Fruit fly (Drosophila melanogaster) whole organism, embryonic: Measurements from ENCODE around the gene Cpr30F.
A peak's percentile ranks its signal among the peaks of the same experiment; 100 is the strongest.

Experiments
- B-H1 ChIP-seq: fragments of 200-800 bp; sonication (Bioruptor generic); IDR thresholded peaks from 3 replicates; pipeline ENCODE4 v1.3.6; 2022; ENCODE audit warnings: missing biosample characterization, missing genetic modification characterization
- Blimp-1 ChIP-seq: fragments of 200-800 bp; sonication (Bioruptor generic); optimal IDR thresholded peaks from 3 replicates; lab custom pipeline; 2018; ENCODE audit warnings: missing biosample characterization, missing genetic modification characterization, mild to moderate bottlenecking, moderate library complexity, missing genetic modification reagents
- BtbVII ChIP-seq: fragments of 200-800 bp; sonication (Bioruptor generic); optimal IDR thresholded peaks from 3 replicates; lab custom pipeline; 2017; ENCODE audit warnings: missing biosample characterization, mild to moderate bottlenecking, missing genetic modification characterization
- CG10543 ChIP-seq: fragments of 200-800 bp; sonication (Bioruptor generic); optimal IDR thresholded peaks from 3 replicates; lab custom pipeline; 2017; ENCODE audit warnings: missing biosample characterization, mild to moderate bottlenecking, missing genetic modification characterization, moderate library complexity
- CG11085 ChIP-seq: fragments of 200-800 bp; sonication (Bioruptor generic); IDR thresholded peaks from 2 replicates; pipeline ENCODE4 v1.3.6; 2022; ENCODE audit warnings: missing biosample characterization, missing genetic modification characterization
- CG11504 ChIP-seq: fragments of 200-800 bp; sonication (Bioruptor generic); optimal IDR thresholded peaks from 3 replicates; lab custom pipeline; 2019; ENCODE audit warnings: missing biosample characterization, mild to moderate bottlenecking, missing genetic modification characterization, moderate library complexity
- CG13296 ChIP-seq: fragments of 200-800 bp; sonication (Bioruptor generic); optimal IDR thresholded peaks from 3 replicates; lab custom pipeline; 2018; ENCODE audit warnings: missing biosample characterization, mild to moderate bottlenecking, missing genetic modification characterization
- CG13894 ChIP-seq: fragments of 200-800 bp; sonication (Bioruptor generic); optimal IDR thresholded peaks from 3 replicates; lab custom pipeline; 2018; ENCODE audit warnings: missing biosample characterization, mild to moderate bottlenecking, missing genetic modification characterization, moderate library complexity
- CG15011 ChIP-seq: fragments of 200-800 bp; sonication (Bioruptor generic); optimal IDR thresholded peaks from 3 replicates; lab custom pipeline; 2018; ENCODE audit warnings: missing biosample characterization, mild to moderate bottlenecking, missing genetic modification characterization
- CG16815 ChIP-seq: fragments of 200-800 bp; sonication (Bioruptor generic); optimal IDR thresholded peaks from 3 replicates; lab custom pipeline; 2017; ENCODE audit warnings: missing biosample characterization, mild to moderate bottlenecking, missing genetic modification characterization
- CG18011 ChIP-seq: fragments of 200-800 bp; sonication (Bioruptor generic); optimal IDR thresholded peaks from 2 replicates; lab custom pipeline; 2017; ENCODE audit warnings: missing biosample characterization, missing genetic modification characterization, mild to moderate bottlenecking, moderate library complexity, missing genotype
- CG18262 ChIP-seq: fragments of 200-800 bp; optimal IDR thresholded peaks from 3 replicates; lab custom pipeline; 2019; ENCODE audit warnings: missing biosample characterization, mild to moderate bottlenecking, missing genetic modification characterization, moderate library complexity
- CG18599 ChIP-seq: fragments of 200-800 bp; sonication (Bioruptor generic); optimal IDR thresholded peaks from 3 replicates; lab custom pipeline; 2017; ENCODE audit warnings: missing biosample characterization, missing genetic modification characterization, mild to moderate bottlenecking, moderate library complexity, missing genetic modification reagents
- CG2678 ChIP-seq: fragments of 200-800 bp; sonication (Bioruptor generic); optimal IDR thresholded peaks from 3 replicates; lab custom pipeline; 2019; ENCODE audit warnings: missing biosample characterization, mild to moderate bottlenecking, missing genetic modification characterization, moderate library complexity
- CG32532 ChIP-seq: fragments of 200-800 bp; sonication (Bioruptor generic); IDR thresholded peaks from 2 replicates; pipeline ENCODE4 v1.3.6; 2022; ENCODE audit warnings: missing biosample characterization, missing genetic modification characterization
- CG3407 ChIP-seq: fragments of 200-800 bp; sonication (Bioruptor generic); optimal IDR thresholded peaks from 2 replicates; lab custom pipeline; 2018; ENCODE audit warnings: missing biosample characterization, mild to moderate bottlenecking, missing genetic modification characterization
- CG34376 ChIP-seq: fragments of 200-800 bp; sonication (Bioruptor generic); optimal IDR thresholded peaks from 2 replicates; lab custom pipeline; 2018; ENCODE audit warnings: missing biosample characterization, mild to moderate bottlenecking, missing genetic modification characterization
- CG4424 ChIP-seq: fragments of 200-800 bp; sonication (Bioruptor generic); optimal IDR thresholded peaks from 3 replicates; lab custom pipeline; 2016; ENCODE audit warnings: missing biosample characterization, missing genetic modification characterization
- CG9876 ChIP-seq: fragments of 200-800 bp; sonication (Bioruptor generic); optimal IDR thresholded peaks from 2 replicates; lab custom pipeline; 2016; ENCODE audit warnings: missing biosample characterization, missing genetic modification characterization
- Dll ChIP-seq: fragments of 200-800 bp; sonication (Bioruptor generic); IDR thresholded peaks from 4 replicates; pipeline ENCODE4 v1.3.6; 2022; ENCODE audit warnings: missing biosample characterization, missing genetic modification characterization; ENCODE audit not compliant: partially characterized antibody
- Ets65A ChIP-seq: fragments of 200-800 bp; sonication (Bioruptor generic); peaks from one replicate; lab custom pipeline; 2016; ENCODE audit warnings: missing biosample characterization, missing genetic modification characterization
- Fer3 ChIP-seq: fragments of 200-800 bp; sonication (Bioruptor generic); optimal IDR thresholded peaks from 2 replicates; lab custom pipeline; 2018; ENCODE audit warnings: missing biosample characterization, mild to moderate bottlenecking, missing genetic modification characterization, moderate library complexity
- GATAe ChIP-seq: fragments of 200-800 bp; sonication (Bioruptor generic); conservative IDR thresholded peaks from 2 replicates; pipeline ENCODE4 v1.3.6; 2022; ENCODE audit warnings: missing biosample characterization, missing genetic modification characterization
- Hr78 ChIP-seq, 2 experiments: fragments of 200-800 bp in 1 of 2; fragments of >200 bp in 1 of 2; sonication (Bioruptor generic) in 1 of 2; optimal IDR thresholded peaks; 2 replicates each; lab custom pipeline; 2017 to 2019; ENCODE audit warnings: missing biosample characterization in 2 of 2, missing genetic modification characterization in 2 of 2, mild to moderate bottlenecking in 1 of 2, moderate library complexity in 1 of 2
- Med ChIP-seq: fragments of 200-800 bp; sonication (Bioruptor generic); peaks from one replicate; lab custom pipeline; 2016; ENCODE audit warnings: missing biosample characterization, missing genetic modification characterization, mild to moderate bottlenecking, inconsistent platforms, moderate library complexity
- Meics ChIP-seq: fragments of 200-800 bp; sonication (Bioruptor generic); optimal IDR thresholded peaks from 2 replicates; lab custom pipeline; 2017; ENCODE audit warnings: missing biosample characterization, mild to moderate bottlenecking, missing genetic modification characterization
- Pdp1 ChIP-seq, 2 experiments: fragments of 200-800 bp; sonication (Bioruptor generic); optimal IDR thresholded peaks; 3 replicates each; lab custom pipeline; 2016; ENCODE audit warnings: missing biosample characterization in 2 of 2, missing genetic modification characterization in 2 of 2, mild to moderate bottlenecking in 1 of 2, moderate library complexity in 1 of 2
- Poxn ChIP-seq: fragments of 200-800 bp; sonication (Bioruptor generic); IDR thresholded peaks from 2 replicates; pipeline ENCODE4 v1.3.6; 2022; ENCODE audit warnings: missing biosample characterization, missing genetic modification characterization
- Rfx ChIP-seq: fragments of 200-800 bp; sonication (Bioruptor generic); IDR thresholded peaks from 2 replicates; pipeline ENCODE4 v1.3.6; 2022; ENCODE audit warnings: missing biosample characterization, missing genetic modification characterization
- bsh ChIP-seq, 2 experiments: fragments of 200-800 bp; sonication (Bioruptor generic); optimal IDR thresholded peaks; 2 replicates each; lab custom pipeline; 2017 to 2018; ENCODE audit warnings: mild to moderate bottlenecking in 2 of 2, missing biosample characterization in 2 of 2, missing genetic modification characterization in 2 of 2, moderate library complexity in 1 of 2
- chinmo ChIP-seq: fragments of 200-800 bp; sonication (Bioruptor generic); IDR thresholded peaks from 4 replicates; pipeline ENCODE4 v1.3.6; 2022; ENCODE audit warnings: missing biosample characterization, missing genetic modification characterization; ENCODE audit not compliant: partially characterized antibody
- corto ChIP-seq: fragments of 200-800 bp; sonication (Bioruptor generic); optimal IDR thresholded peaks from 2 replicates; lab custom pipeline; 2016; ENCODE audit warnings: missing biosample characterization, mild to moderate bottlenecking, missing genetic modification characterization, moderate library complexity
- exex ChIP-seq: fragments of 200-800 bp; sonication (Bioruptor generic); optimal IDR thresholded peaks from 4 replicates; lab custom pipeline; 2018; ENCODE audit warnings: missing biosample characterization, mild to moderate bottlenecking, missing genetic modification characterization, moderate library complexity
- grn ChIP-seq: fragments of 200-800 bp; sonication (Bioruptor generic); optimal IDR thresholded peaks from 3 replicates; lab custom pipeline; 2017; ENCODE audit warnings: missing biosample characterization, missing genetic modification characterization
- gro ChIP-seq: fragments of 200-800 bp; sonication (Bioruptor generic); optimal IDR thresholded peaks from 2 replicates; lab custom pipeline; 2016; ENCODE audit warnings: missing biosample characterization, missing genetic modification characterization
- hbn ChIP-seq: fragments of 200-800 bp; sonication (Bioruptor generic); IDR thresholded peaks from 2 replicates; pipeline ENCODE4 v1.3.6; 2022; ENCODE audit warnings: missing biosample characterization, missing genetic modification characterization; ENCODE audit not compliant: partially characterized antibody
- mirr ChIP-seq: fragments of 200-800 bp; sonication (Bioruptor generic); optimal IDR thresholded peaks from 3 replicates; lab custom pipeline; 2018; ENCODE audit warnings: missing biosample characterization, mild to moderate bottlenecking, missing genetic modification characterization
- nom ChIP-seq: fragments of 200-800 bp; sonication (Bioruptor generic); optimal IDR thresholded peaks from 2 replicates; lab custom pipeline; 2017; ENCODE audit warnings: missing biosample characterization, missing genetic modification characterization, mild to moderate bottlenecking, moderate library complexity, missing genetic modification reagents
- repo ChIP-seq: fragments of 200-800 bp; sonication (Bioruptor generic); optimal IDR thresholded peaks from 2 replicates; lab custom pipeline; 2016; ENCODE audit warnings: missing biosample characterization, missing genetic modification characterization
- ro ChIP-seq: fragments of 200-800 bp; sonication (Bioruptor generic); IDR thresholded peaks from 2 replicates; pipeline ENCODE4 v1.3.6; 2022; ENCODE audit warnings: missing biosample characterization, missing genetic modification characterization
- row ChIP-seq: fragments of 200-800 bp; sonication (Bioruptor generic); IDR thresholded peaks from 3 replicates; pipeline ENCODE4 v1.3.6; 2022; ENCODE audit warnings: missing biosample characterization, missing genetic modification characterization
- sd ChIP-seq: fragments of 200-800 bp; sonication (Bioruptor generic); optimal IDR thresholded peaks from 3 replicates; lab custom pipeline; 2018; ENCODE audit warnings: missing biosample characterization, mild to moderate bottlenecking, missing genetic modification characterization, moderate library complexity
- sug ChIP-seq: fragments of 200-800 bp; optimal IDR thresholded peaks from 2 replicates; lab custom pipeline; 2019; ENCODE audit warnings: missing biosample characterization, mild to moderate bottlenecking, missing genetic modification characterization, moderate library complexity
- vvl ChIP-seq: fragments of 200-800 bp; sonication (Bioruptor generic); IDR thresholded peaks from 2 replicates; pipeline ENCODE4 v1.3.6; 2022; ENCODE audit warnings: missing biosample characterization, missing genetic modification characterization

Gene Cpr30F

DNA sequence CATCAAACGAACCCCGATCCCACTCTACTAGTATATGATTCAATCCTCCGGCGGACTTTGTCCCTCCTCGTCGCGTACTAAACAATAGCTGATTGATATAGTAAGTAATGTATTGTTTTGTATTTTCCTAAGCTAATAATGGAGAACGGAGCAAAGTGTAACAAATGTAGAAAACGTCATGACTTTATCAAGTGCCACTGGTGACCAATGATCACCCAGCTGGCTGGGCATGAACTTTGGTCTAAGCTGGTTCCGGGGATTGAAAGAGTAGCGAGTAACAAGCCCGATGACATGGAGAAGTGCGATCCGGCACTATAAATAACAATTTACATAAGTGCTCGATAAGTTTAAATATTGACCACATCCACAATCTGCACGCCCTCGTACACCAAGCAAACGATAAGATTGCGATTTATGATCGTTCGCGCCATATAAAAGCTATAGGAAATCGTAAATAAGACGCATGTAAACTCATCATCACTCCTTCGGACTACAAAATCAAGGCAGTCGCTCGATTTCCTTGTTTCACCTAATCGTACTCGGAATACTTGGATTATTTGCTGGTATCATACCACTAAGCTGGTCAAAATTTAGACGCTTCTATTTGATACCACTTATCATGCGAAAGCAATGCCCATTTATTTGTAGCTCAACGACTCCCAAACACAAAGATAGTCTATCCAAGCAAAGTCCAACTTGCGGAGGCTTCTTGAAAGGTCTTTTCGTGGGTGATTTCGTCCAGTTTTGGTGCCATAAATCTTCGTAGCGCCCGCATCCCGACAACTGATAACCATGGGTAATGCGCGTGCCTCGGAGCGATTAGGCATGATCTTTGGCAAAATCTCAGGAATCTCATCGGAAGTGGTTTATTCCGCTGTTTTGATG, 16.5 kb upstream of the Cpr30F start:
- peak; percentile 56 for TF ChIP-seq CG18011 (GFP tag; lab: Kevin White, UChicago)
- peak; percentile 56 for TF ChIP-seq sd (tag; lab: Kevin White, UChicago)
- peak; percentile 58 for TF ChIP-seq corto (GFP tag; lab: Kevin White, UChicago)
- TF ChIP-seq BtbVII (GFP tag; lab: Kevin White, UChicago) = peak; percentile 35
- TF ChIP-seq sug (tag; lab: Kevin White, UChicago) = peak; percentile 65
- no peak for TF ChIP-seq CG11085 (GFP tag; lab: Robert Waterston, UW)
- peak; percentile 51 for TF ChIP-seq GATAe
- TF ChIP-seq CG13296 = peak; percentile 29
- peak; percentile 39 for TF ChIP-seq CG10543 (GFP tag; lab: Kevin White, UChicago)
- peak; percentile 3 for TF ChIP-seq CG2678 (tag; lab: Kevin White, UChicago)
- TF ChIP-seq bsh (GFP tag; optimal IDR thresholded peaks at IDR 0.05; lab: Kevin White, UChicago) = peak in 1 of 2 experiments; percentile 50
- peak; percentile 88 for TF ChIP-seq exex (tag; lab: Kevin White, UChicago)
- no peak for TF ChIP-seq Poxn (GFP tag; lab: Robert Waterston, UW)
- no peak for TF ChIP-seq Dll (GFP tag; lab: Robert Waterston, UW)
- TF ChIP-seq gro (GFP tag; lab: Kevin White, UChicago) = peak; percentile 4
- TF ChIP-seq Med (GFP tag; lab: Kevin White, UChicago) = peak; percentile 36
- no peak for TF ChIP-seq CG15011 (GFP tag; lab: Kevin White, UChicago)
- 0 out of 4 replicates have a peak, but pooled peaks have one; percentile 6 for TF ChIP-seq chinmo
- no peak for TF ChIP-seq row
- TF ChIP-seq Pdp1 (GFP tag; optimal IDR thresholded peaks at IDR 0.05; lab: Kevin White, UChicago) = peak in 1 of 2 experiments; percentile 36
- TF ChIP-seq grn = peak; percentile 24
- TF ChIP-seq mirr (GFP tag; lab: Kevin White, UChicago) = peak; percentile 55
- peak; percentile 60 for TF ChIP-seq nom
- peak; percentile 91 for TF ChIP-seq CG34376 (GFP tag; lab: Kevin White, UChicago)
- peak; percentile 25 for TF ChIP-seq CG13894 (tag; lab: Kevin White, UChicago)

DNA sequence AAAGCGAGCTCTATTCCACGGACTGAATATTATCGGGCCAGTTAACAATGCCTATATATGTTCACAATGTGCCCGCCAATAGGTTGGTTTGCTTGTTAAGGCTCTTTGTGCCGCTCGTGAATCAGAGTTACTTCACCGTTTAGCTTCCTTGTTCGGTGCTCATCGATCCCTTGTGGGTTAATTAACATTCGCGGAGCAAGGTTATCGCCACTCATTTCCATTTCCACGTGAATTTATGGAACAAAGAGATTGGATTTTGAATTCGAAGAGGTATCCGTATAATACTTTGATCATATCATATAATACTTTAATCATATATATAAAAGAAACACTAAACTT, 15.5 kb upstream of the Cpr30F start:
- TF ChIP-seq Hr78 (GFP tag; optimal IDR thresholded peaks at IDR 0.05; lab: Kevin White, UChicago) (peak in 1 of 2 experiments; percentile 28), Ets65A (GFP tag; lab: Kevin White, UChicago) (peak; percentile 55), Fer3 (tag; lab: Kevin White, UChicago) (peak; percentile 16), CG4424 (GFP tag; lab: Kevin White, UChicago) (no peak)

DNA sequence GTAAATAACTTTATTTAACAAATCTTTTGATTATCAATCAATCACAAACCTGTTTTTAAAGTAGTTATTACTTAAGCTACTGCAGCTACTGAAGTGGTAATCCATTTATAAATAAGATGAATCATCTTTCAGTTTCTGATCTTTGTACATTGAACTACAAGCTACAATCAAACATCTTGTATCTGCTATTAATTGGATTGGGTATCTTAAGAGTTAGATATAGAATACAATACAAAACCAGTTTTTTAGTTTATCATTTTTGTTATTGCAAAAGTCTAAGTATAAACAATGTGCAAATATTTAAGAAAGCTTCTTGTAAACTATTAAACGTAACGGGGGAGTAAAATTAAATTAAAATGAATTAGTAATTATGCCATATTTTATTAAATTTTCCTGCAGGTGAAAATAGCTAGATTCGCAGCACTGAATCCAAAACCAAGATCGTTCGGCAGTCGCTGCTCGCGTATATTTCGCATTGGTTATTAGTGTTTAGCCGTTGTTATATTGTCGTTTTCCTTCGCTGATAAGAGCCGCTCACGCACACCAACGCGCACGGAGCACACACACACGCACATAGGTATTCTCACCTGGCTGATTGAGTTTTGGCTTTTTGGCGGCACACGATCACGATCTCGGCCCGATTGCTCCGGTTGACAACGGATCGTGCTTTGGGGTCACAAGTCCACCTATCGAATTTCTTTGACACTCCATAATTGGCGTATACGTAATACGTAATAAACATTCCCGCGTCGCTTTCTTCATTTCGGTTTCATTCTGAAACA, 15.0 kb upstream of the Cpr30F start:
- TF ChIP-seq CG16815 (no peak), Rfx (GFP tag; lab: Robert Waterston, UW) (0 out of 2 replicates have a peak, but pooled peaks have one; percentile 13), repo (GFP tag; lab: Kevin White, UChicago) (no peak), CG13894 (tag; lab: Kevin White, UChicago) (peak; percentile 52), Blimp-1 (peak; percentile 33), Meics (GFP tag; lab: Kevin White, UChicago) (peak; percentile 9), ro (GFP tag; lab: Robert Waterston, UW) (no peak), hbn (GFP tag; lab: Robert Waterston, UW) (no peak), CG11504 (tag; lab: Kevin White, UChicago) (no peak), vvl (GFP tag; lab: Robert Waterston, UW) (no peak), B-H1 (GFP tag; lab: Robert Waterston, UW) (no peak), CG18599 (GFP tag; lab: Kevin White, UChicago) (peak; percentile 8), CG3407 (GFP tag; lab: Kevin White, UChicago) (no peak), CG9876 (no peak), CG18262 (peak; percentile 6), CG32532 (peak; percentile 21; the same call in 1 of the 2 replicates)
